Worm (Caenorhabditis elegans) whole organism, late embryonic: ENCODE measurements around the gene nhr-114.
"Not testable (repeated sequence)": the region's sequence is repeated elsewhere in the genome, so short reads cannot be mapped to it uniquely, and the experiment has no call there.

Experiments used
- F13H6.1 ChIP-seq: sonication (generic microtip); optimal IDR thresholded peaks from 2 replicates; lab custom pipeline; 2016; ENCODE audit warnings: missing genetic modification characterization, missing compliant biosample characterization
- K02D7.2 ChIP-seq: sonication (generic microtip); optimal IDR thresholded peaks from 2 replicates; lab custom pipeline; 2017; ENCODE audit warnings: mild to moderate bottlenecking, missing genetic modification characterization, missing compliant biosample characterization
- Y22D7AL.16 ChIP-seq: sonication (generic microtip); optimal IDR thresholded peaks from 2 replicates; lab custom pipeline; 2016; ENCODE audit warnings: missing genetic modification characterization, missing compliant biosample characterization
- ceh-48 ChIP-seq: sonication (generic microtip); optimal IDR thresholded peaks from 2 replicates; lab custom pipeline; 2016; ENCODE audit warnings: missing genetic modification characterization, inconsistent platforms, missing compliant biosample characterization
- fkh-10 ChIP-seq: fragments of 150-350 bp; optimal IDR thresholded peaks from 2 replicates; lab custom pipeline; 2014; ENCODE audit warnings: missing biosample characterization, missing genetic modification reagents, missing genetic modification characterization
- hlh-30 ChIP-seq: sonication (generic microtip); optimal IDR thresholded peaks from 2 replicates; lab custom pipeline; 2017; ENCODE audit warnings: antibody characterized with exemption, missing genetic modification characterization, missing compliant biosample characterization; ENCODE audit not compliant: insufficient read depth
- sox-4 ChIP-seq: sonication (generic microtip); optimal IDR thresholded peaks from 2 replicates; lab custom pipeline; 2017; ENCODE audit warnings: mild to moderate bottlenecking, missing genetic modification characterization, inconsistent platforms, missing compliant biosample characterization
- unc-55 ChIP-seq: sonication (generic microtip); optimal IDR thresholded peaks from 2 replicates; lab custom pipeline; 2017; ENCODE audit warnings: missing biosample characterization, missing genetic modification reagents, missing genetic modification characterization
- unc-86 ChIP-seq: sonication (generic microtip); optimal IDR thresholded peaks from 2 replicates; lab custom pipeline; 2016; ENCODE audit warnings: missing genetic modification characterization, missing compliant biosample characterization

DNA sequence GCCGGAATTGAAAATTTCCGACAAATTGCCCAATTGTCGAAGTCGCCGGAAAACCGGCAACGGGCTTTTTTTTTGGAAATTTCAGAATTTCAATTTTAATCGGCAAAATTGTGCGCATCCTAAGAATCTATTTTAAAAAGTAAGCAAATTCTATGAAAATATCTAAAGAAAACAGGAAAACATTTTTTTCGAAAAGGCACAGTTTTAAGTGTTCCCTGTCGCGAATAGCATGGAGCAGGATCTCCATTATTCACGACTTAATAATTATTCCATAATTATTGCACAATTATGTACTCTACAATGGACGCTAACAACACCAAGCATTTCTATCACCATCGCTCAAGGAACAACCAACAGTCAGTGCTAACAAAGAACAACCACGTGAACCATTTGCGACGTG, 28.9 kb downstream of the nhr-114 start, which contains the start of gene H43I07.4:
- TF ChIP-seq sox-4 (tag; lab: Kevin White, UChicago); K02D7.2 (tag; lab: Kevin White, UChicago); ceh-48 (tag; lab: Kevin White, UChicago); F13H6.1 (tag; lab: Kevin White, UChicago); fkh-10 (GFP tag; lab: Kevin White, UChicago); unc-55 (GFP tag; lab: Kevin White, UChicago); unc-86 (tag; lab: Kevin White, UChicago); hlh-30; Y22D7AL.16 (tag; lab: Kevin White, UChicago): not testable (repeated sequence)
